Worm (Caenorhabditis elegans): Measurements from ENCODE around the gene Y73C8B.9.

Y73C8B.9 gene

ce11 chrV:3210147-3210546 lies 16.8 kb downstream of the Y73C8B.9 start, which contains the start of gene apx-1:
TSS of gene apx-1 (plus strand) at chrV:3210196.
- TF ChIP-seq ceh-82 (tag; optimal IDR thresholded peaks at IDR 0.05) (no peak), nhr-43 (tag; optimal IDR thresholded peaks at IDR 0.05; ENCODE audit: poor library complexity, severe bottlenecking) (no peak), nhr-23 (tag; optimal IDR thresholded peaks at IDR 0.05) (no peak), nhr-28 (tag; optimal IDR thresholded peaks at IDR 0.05) (no peak), lsy-12 (tag; optimal IDR thresholded peaks at IDR 0.05) (no peak), unc-62 (GFP tag; optimal IDR thresholded peaks at IDR 0.05) (no peak), pha-4 (tag; optimal IDR thresholded peaks at IDR 0.05) (no peak), egl-27 (tag; optimal IDR thresholded peaks at IDR 0.05) (no peak), pqm-1 (tag; optimal IDR thresholded peaks at IDR 0.05) (no peak), fkh-10 (GFP tag; optimal IDR thresholded peaks at IDR 0.05) (no peak), elt-2 (tag; optimal IDR thresholded peaks at IDR 0.05) (no peak), nhr-11 (tag; optimal IDR thresholded peaks at IDR 0.05) (no peak), skn-1 (tag; optimal IDR thresholded peaks at IDR 0.05) (no peak), R02D3.7 (tag; optimal IDR thresholded peaks at IDR 0.05) (no peak), daf-12 (tag; optimal IDR thresholded peaks at IDR 0.05) (no peak), ceh-9 (tag; optimal IDR thresholded peaks at IDR 0.05) (no peak), ZK546.5 (tag; optimal IDR thresholded peaks at IDR 0.05) (no peak), nhr-67 (tag; optimal IDR thresholded peaks at IDR 0.05) (no peak), ztf-11 (tag; optimal IDR thresholded peaks at IDR 0.05) (no peak), nhr-12 (tag; optimal IDR thresholded peaks at IDR 0.05) (no peak)

- TF ChIP-seq snpc-4 (tag; optimal IDR thresholded peaks at IDR 0.05) (no peak), nhr-43 (tag; optimal IDR thresholded peaks at IDR 0.05; ENCODE audit: poor library complexity, severe bottlenecking) (no peak), ceh-28 (tag; optimal IDR thresholded peaks at IDR 0.05) (no peak), elt-3 (tag; optimal IDR thresholded peaks at IDR 0.05) (no peak), elt-2 (tag; optimal IDR thresholded peaks at IDR 0.05) (no peak), pha-4 (tag; optimal IDR thresholded peaks at IDR 0.05) (no peak), fkh-10 (GFP tag; optimal IDR thresholded peaks at IDR 0.05) (no peak), mml-1 (tag; optimal IDR thresholded peaks at IDR 0.05) (no peak), nhr-25 (tag; optimal IDR thresholded peaks at IDR 0.05) (no peak), ZK546.5 (tag; optimal IDR thresholded peaks at IDR 0.05) (no peak), skn-1 (tag; optimal IDR thresholded peaks at IDR 0.05) (no peak), zag-1 (tag; optimal IDR thresholded peaks at IDR 0.05) (no peak)
Observed at ce11 chrV:3218604-3219003, 25.2 kb downstream of the Y73C8B.9 start.

- TF ChIP-seq lsy-12 (tag; optimal IDR thresholded peaks at IDR 0.05) (no peak), lin-15B (tag; optimal IDR thresholded peaks at IDR 0.05) (no peak), unc-39 (tag; optimal IDR thresholded peaks at IDR 0.05) (no peak), nhr-67 (tag; optimal IDR thresholded peaks at IDR 0.05) (no peak), ceh-16 (tag; optimal IDR thresholded peaks at IDR 0.05) (no peak), skn-1 (tag; optimal IDR thresholded peaks at IDR 0.05) (no peak), ztf-4 (tag; optimal IDR thresholded peaks at IDR 0.05) (no peak), daf-12 (tag; optimal IDR thresholded peaks at IDR 0.05) (no peak), lin-39 (tag; optimal IDR thresholded peaks at IDR 0.05) (no peak), ZK546.5 (tag; optimal IDR thresholded peaks at IDR 0.05) (no peak), aly-2 (tag; optimal IDR thresholded peaks at IDR 0.05) (no peak), egl-27 (tag; optimal IDR thresholded peaks at IDR 0.05) (no peak), nhr-43 (tag; optimal IDR thresholded peaks at IDR 0.05; ENCODE audit: poor library complexity, severe bottlenecking) (no peak), nhr-76 (tag; optimal IDR thresholded peaks at IDR 0.05) (no peak), pqm-1 (tag; optimal IDR thresholded peaks at IDR 0.05) (no peak), mdl-1 (tag; optimal IDR thresholded peaks at IDR 0.05) (no peak), hmg-11 (tag; optimal IDR thresholded peaks at IDR 0.05) (no peak), zag-1 (tag; optimal IDR thresholded peaks at IDR 0.05) (no peak)
Observed at ce11 chrV:3227373-3227772, 34.0 kb downstream of the Y73C8B.9 start, which contains the start of gene K08D9.2. TSS of gene K08D9.2 (plus strand) at chrV:3227673.

- TF ChIP-seq sea-2 (GFP tag; optimal IDR thresholded peaks at IDR 0.05) (no peak), pha-4 (tag; optimal IDR thresholded peaks at IDR 0.05) (no peak), lin-39 (tag; optimal IDR thresholded peaks at IDR 0.05) (no peak), ztf-11 (tag; optimal IDR thresholded peaks at IDR 0.05) (no peak), lsy-12 (tag; optimal IDR thresholded peaks at IDR 0.05) (no peak), hmg-11 (tag; optimal IDR thresholded peaks at IDR 0.05) (no peak), ztf-4 (tag; optimal IDR thresholded peaks at IDR 0.05) (no peak), unc-39 (tag; optimal IDR thresholded peaks at IDR 0.05) (no peak), nhr-23 (tag; optimal IDR thresholded peaks at IDR 0.05) (no peak), jun-1 (tag; optimal IDR thresholded peaks at IDR 0.05) (no peak)
Observed at ce11 chrV:3230150-3230549, 36.8 kb downstream of the Y73C8B.9 start.
